Fruit fly (Drosophila melanogaster) whole organism, embryonic: Measurements from ENCODE around the gene Pdcd4.

Experiments used
- ATbp ChIP-seq: fragments of 200-800 bp; sonication (Bioruptor generic); optimal IDR thresholded peaks from 2 replicates; lab custom pipeline; 2017; ENCODE audit warnings: missing biosample characterization, mild to moderate bottlenecking, missing genetic modification characterization, missing genetic modification reagents
- Abd-B ChIP-seq: fragments of 200-800 bp; sonication (Bioruptor generic); optimal IDR thresholded peaks from 2 replicates; lab custom pipeline; 2018; ENCODE audit warnings: missing biosample characterization, mild to moderate bottlenecking, missing genetic modification characterization, moderate library complexity
- CG10274 ChIP-seq: fragments of 200-800 bp; sonication (Bioruptor generic); optimal IDR thresholded peaks from 3 replicates; lab custom pipeline; 2017; ENCODE audit warnings: missing biosample characterization, mild to moderate bottlenecking, missing genetic modification characterization
- CG10366 ChIP-seq: fragments of 200-800 bp; sonication (Bioruptor generic); IDR thresholded peaks from 2 replicates; pipeline ENCODE4 v1.3.6; 2022; ENCODE audit warnings: missing biosample characterization, missing genetic modification characterization
- CG10462 ChIP-seq: fragments of 200-800 bp; sonication (Bioruptor generic); optimal IDR thresholded peaks from 2 replicates; lab custom pipeline; 2016; ENCODE audit warnings: missing biosample characterization, missing genetic modification characterization
- CG12104 ChIP-seq: fragments of 200-800 bp; sonication (Bioruptor generic); optimal IDR thresholded peaks from 3 replicates; lab custom pipeline; 2016; ENCODE audit warnings: missing biosample characterization, missing genetic modification characterization
- CG14050 ChIP-seq: fragments of 200-800 bp; sonication (Bioruptor generic); IDR thresholded peaks from 3 replicates; pipeline ENCODE4 v1.3.6; 2022; ENCODE audit warnings: missing biosample characterization, missing genetic modification characterization
- CG14710 ChIP-seq: fragments of 200-800 bp; sonication (Bioruptor generic); optimal IDR thresholded peaks from 3 replicates; lab custom pipeline; 2019; ENCODE audit warnings: missing biosample characterization, mild to moderate bottlenecking, missing genetic modification characterization, moderate library complexity
- CG15479 ChIP-seq: fragments of 200-800 bp; sonication (Bioruptor generic); optimal IDR thresholded peaks from 3 replicates; lab custom pipeline; 2019; ENCODE audit warnings: missing biosample characterization, mild to moderate bottlenecking, missing genetic modification characterization, moderate library complexity
- CG16813 ChIP-seq: fragments of 200-800 bp; sonication (Bioruptor generic); IDR thresholded peaks from 3 replicates; pipeline ENCODE4 v1.3.6; 2022; ENCODE audit warnings: missing biosample characterization, missing genetic modification characterization; ENCODE audit not compliant: partially characterized antibody
- CG17385 ChIP-seq: fragments of 200-800 bp; sonication (Bioruptor generic); optimal IDR thresholded peaks from 3 replicates; lab custom pipeline; 2018; ENCODE audit warnings: missing biosample characterization, mild to moderate bottlenecking, missing genetic modification characterization
- CG17612 ChIP-seq: fragments of 200-800 bp; sonication (Bioruptor generic); IDR thresholded peaks from 2 replicates; pipeline ENCODE4 v1.3.6; 2022; ENCODE audit warnings: missing biosample characterization, missing genetic modification characterization
- CG18262 ChIP-seq: fragments of 200-800 bp; optimal IDR thresholded peaks from 3 replicates; lab custom pipeline; 2019; ENCODE audit warnings: missing biosample characterization, mild to moderate bottlenecking, missing genetic modification characterization, moderate library complexity
- CG1832 ChIP-seq: fragments of 200-800 bp; sonication (Bioruptor generic); optimal IDR thresholded peaks from 2 replicates; lab custom pipeline; 2017; ENCODE audit warnings: missing biosample characterization, mild to moderate bottlenecking, missing genetic modification characterization, inconsistent platforms
- CG18764 ChIP-seq: fragments of 200-800 bp; sonication (Bioruptor generic); optimal IDR thresholded peaks from 3 replicates; lab custom pipeline; 2016; ENCODE audit warnings: missing biosample characterization, missing genetic modification characterization
- CG32772 ChIP-seq: fragments of 200-800 bp; sonication (Bioruptor generic); IDR thresholded peaks from 2 replicates; pipeline ENCODE4 v1.3.6; 2022; ENCODE audit warnings: missing biosample characterization, missing genetic modification characterization
- CG33557 ChIP-seq: fragments of 200-800 bp; sonication (Bioruptor generic); optimal IDR thresholded peaks from 2 replicates; lab custom pipeline; 2019; ENCODE audit warnings: missing biosample characterization, mild to moderate bottlenecking, missing genetic modification characterization, moderate library complexity
- CG4360 ChIP-seq: fragments of 200-800 bp; sonication (Bioruptor generic); IDR thresholded peaks from 2 replicates; pipeline ENCODE4 v1.3.6; 2022; ENCODE audit warnings: missing biosample characterization, missing genetic modification characterization
- CG4404 ChIP-seq: fragments of 200-800 bp; sonication (Bioruptor generic); IDR thresholded peaks from 2 replicates; pipeline ENCODE4 v1.3.6; 2022; ENCODE audit warnings: missing biosample characterization, missing genetic modification characterization
- CG5245 ChIP-seq: fragments of 200-800 bp; sonication (Bioruptor generic); optimal IDR thresholded peaks from 3 replicates; lab custom pipeline; 2016; ENCODE audit warnings: missing biosample characterization, missing genetic modification characterization
- CG5953 ChIP-seq: fragments of 200-800 bp; sonication (Bioruptor generic); IDR thresholded peaks from 2 replicates; pipeline ENCODE4 v1.3.6; 2022; ENCODE audit warnings: missing biosample characterization, missing genetic modification characterization
- CG6683 ChIP-seq: fragments of 200-800 bp; sonication (Bioruptor generic); optimal IDR thresholded peaks from 2 replicates; lab custom pipeline; 2017; ENCODE audit warnings: missing biosample characterization, mild to moderate bottlenecking, missing genetic modification characterization, missing genetic modification reagents
- CG9437 ChIP-seq: fragments of 200-800 bp; sonication (Bioruptor generic); optimal IDR thresholded peaks from 2 replicates; lab custom pipeline; 2018; ENCODE audit warnings: missing biosample characterization, mild to moderate bottlenecking, missing genetic modification characterization
- CTCF ChIP-seq: fragments of 200-800 bp; sonication (Bioruptor generic); optimal IDR thresholded peaks from 2 replicates; lab custom pipeline; 2017; ENCODE audit warnings: missing biosample characterization, mild to moderate bottlenecking, missing genetic modification characterization, moderate library complexity
- Hr3 ChIP-seq: fragments of 200-800 bp; sonication (Bioruptor generic); optimal IDR thresholded peaks from 3 replicates; lab custom pipeline; 2016; ENCODE audit warnings: missing biosample characterization, missing genetic modification characterization
- Med ChIP-seq: fragments of 200-800 bp; sonication (Bioruptor generic); peaks from one replicate; lab custom pipeline; 2016; ENCODE audit warnings: missing biosample characterization, missing genetic modification characterization, mild to moderate bottlenecking, inconsistent platforms, moderate library complexity
- NC2α ChIP-seq: fragments of 200-800 bp; sonication (Bioruptor generic); optimal IDR thresholded peaks from 2 replicates; lab custom pipeline; 2016; ENCODE audit warnings: missing biosample characterization, missing genetic modification characterization
- Nf-YA ChIP-seq: fragments of 200-800 bp; sonication (Bioruptor generic); IDR thresholded peaks from 2 replicates; pipeline ENCODE4 v1.3.6; 2022; ENCODE audit warnings: missing biosample characterization, missing genetic modification characterization
- Poxn ChIP-seq: fragments of 200-800 bp; sonication (Bioruptor generic); IDR thresholded peaks from 2 replicates; pipeline ENCODE4 v1.3.6; 2022; ENCODE audit warnings: missing biosample characterization, missing genetic modification characterization
- Spps ChIP-seq: fragments of 200-800 bp; sonication (Bioruptor generic); optimal IDR thresholded peaks from 2 replicates; lab custom pipeline; 2018; ENCODE audit warnings: missing biosample characterization, mild to moderate bottlenecking, missing genetic modification characterization
- Usf ChIP-seq: fragments of 200-800 bp; sonication (Bioruptor generic); optimal IDR thresholded peaks from 2 replicates; lab custom pipeline; 2017; ENCODE audit warnings: missing genotype, missing biosample characterization, missing genetic modification characterization
- ash1 ChIP-seq: fragments of 200-800 bp; sonication (Bioruptor generic); optimal IDR thresholded peaks from 2 replicates; lab custom pipeline; 2018; ENCODE audit warnings: missing biosample characterization, mild to moderate bottlenecking, missing genetic modification characterization
- ato ChIP-seq: fragments of 200-800 bp; sonication (Bioruptor generic); IDR thresholded peaks from 2 replicates; pipeline ENCODE4 v1.3.6; 2022; ENCODE audit warnings: missing biosample characterization, missing genetic modification characterization; ENCODE audit not compliant: partially characterized antibody
- az2 ChIP-seq: fragments of 200-800 bp; sonication (Bioruptor generic); optimal IDR thresholded peaks from 3 replicates; lab custom pipeline; 2016; ENCODE audit warnings: missing biosample characterization, missing genetic modification characterization
- chif ChIP-seq, 2 experiments: fragments of 200-800 bp; sonication (Bioruptor generic); optimal IDR thresholded peaks; 3 replicates each; lab custom pipeline; 2016; ENCODE audit warnings: missing biosample characterization in 2 of 2, missing genetic modification characterization in 2 of 2
- chinmo ChIP-seq: fragments of 200-800 bp; sonication (Bioruptor generic); IDR thresholded peaks from 4 replicates; pipeline ENCODE4 v1.3.6; 2022; ENCODE audit warnings: missing biosample characterization, missing genetic modification characterization; ENCODE audit not compliant: partially characterized antibody
- dimm ChIP-seq: fragments of 200-800 bp; sonication (Bioruptor generic); IDR thresholded peaks from 2 replicates; pipeline ENCODE4 v1.3.6; 2022; ENCODE audit warnings: missing biosample characterization, missing genetic modification characterization
- disco-r ChIP-seq: fragments of 200-800 bp; sonication (Bioruptor generic); optimal IDR thresholded peaks from 2 replicates; lab custom pipeline; 2016; ENCODE audit warnings: missing biosample characterization, missing genetic modification characterization
- exex ChIP-seq: fragments of 200-800 bp; sonication (Bioruptor generic); optimal IDR thresholded peaks from 4 replicates; lab custom pipeline; 2018; ENCODE audit warnings: missing biosample characterization, mild to moderate bottlenecking, missing genetic modification characterization, moderate library complexity
- fd102C ChIP-seq: fragments of 200-800 bp; sonication (Bioruptor generic); optimal IDR thresholded peaks from 2 replicates; lab custom pipeline; 2018; ENCODE audit warnings: missing biosample characterization, mild to moderate bottlenecking, missing genetic modification characterization, moderate library complexity
- fd3F ChIP-seq: fragments of 200-800 bp; sonication (Bioruptor generic); optimal IDR thresholded peaks from 2 replicates; lab custom pipeline; 2018; ENCODE audit warnings: missing biosample characterization, mild to moderate bottlenecking, missing genetic modification characterization, moderate library complexity
- gem ChIP-seq: fragments of 200-800 bp; sonication (Bioruptor generic); optimal IDR thresholded peaks from 2 replicates; lab custom pipeline; 2019; ENCODE audit warnings: missing biosample characterization, mild to moderate bottlenecking, missing genetic modification characterization, moderate library complexity
- hb ChIP-seq: fragments of 200-800 bp; sonication (Bioruptor generic); IDR thresholded peaks from 3 replicates; pipeline ENCODE4 v1.3.6; 2022; ENCODE audit warnings: missing biosample characterization, missing genetic modification characterization; ENCODE audit not compliant: partially characterized antibody
- mirr ChIP-seq: fragments of 200-800 bp; sonication (Bioruptor generic); optimal IDR thresholded peaks from 3 replicates; lab custom pipeline; 2018; ENCODE audit warnings: missing biosample characterization, mild to moderate bottlenecking, missing genetic modification characterization
- nerfin-2 ChIP-seq: fragments of 200-800 bp; sonication (Bioruptor generic); IDR thresholded peaks from 2 replicates; pipeline ENCODE4 v1.3.6; 2022; ENCODE audit warnings: missing biosample characterization, missing genetic modification characterization; ENCODE audit not compliant: partially characterized antibody
- salm ChIP-seq: fragments of 200-800 bp; sonication (Bioruptor generic); optimal IDR thresholded peaks from 2 replicates; lab custom pipeline; 2018; ENCODE audit warnings: missing biosample characterization, mild to moderate bottlenecking, missing genetic modification characterization
- stwl ChIP-seq: fragments of 200-800 bp; sonication (Bioruptor generic); optimal IDR thresholded peaks from 3 replicates; lab custom pipeline; 2018; ENCODE audit warnings: missing biosample characterization, mild to moderate bottlenecking, missing genetic modification characterization, moderate library complexity
- toy ChIP-seq: fragments of 200-800 bp; sonication (Bioruptor generic); IDR thresholded peaks from 2 replicates; pipeline ENCODE4 v1.3.6; 2022; ENCODE audit warnings: missing biosample characterization, missing genetic modification characterization
- unpg ChIP-seq: fragments of 200-800 bp; sonication (Bioruptor generic); optimal IDR thresholded peaks from 3 replicates; lab custom pipeline; 2018; ENCODE audit warnings: missing biosample characterization, mild to moderate bottlenecking, missing genetic modification characterization, moderate library complexity
- wdn ChIP-seq: fragments of 200-800 bp; sonication (Bioruptor generic); IDR thresholded peaks from 2 replicates; pipeline ENCODE4 v1.3.6; 2022; ENCODE audit warnings: missing biosample characterization, missing genetic modification characterization

Gene Pdcd4

dm6 chrX:13739411-13739888 is 15.8 kb downstream of the Pdcd4 start, which contains the start of gene CG11151 (continued):
- TF ChIP-seq CG1832 (peak; percentile 96), CG6683 (peak; percentile 92), fd102C (GFP tag; lab: Kevin White, UChicago) (peak; percentile 87), disco-r (GFP tag; lab: Kevin White, UChicago) (peak; percentile 96), CG14050 (peak; percentile 94), Med (GFP tag; lab: Kevin White, UChicago) (peak; percentile 100), toy (GFP tag; lab: Robert Waterston, UW) (peak; percentile 87), CG10462 (GFP tag; lab: Kevin White, UChicago) (peak; percentile 92), ato (no peak), ash1 (GFP tag; lab: Kevin White, UChicago) (peak; percentile 82), az2 (peak; percentile 97), Abd-B (GFP tag; lab: Kevin White, UChicago) (peak; percentile 95), CG10366 (GFP tag; lab: Robert Waterston, UW) (peak; percentile 95), CG10274 (GFP tag; lab: Kevin White, UChicago) (peak; percentile 86), dimm (GFP tag; lab: Robert Waterston, UW) (no peak; the same call in 1 of the 2 replicates), CG15479 (GFP tag; lab: Kevin White, UChicago) (peak; percentile 84), mirr (GFP tag; lab: Kevin White, UChicago) (peak; percentile 95), CG9437 (peak; percentile 91), CTCF (peak; percentile 70), exex (tag; lab: Kevin White, UChicago) (peak; percentile 86), CG4404 (peak; percentile 91), chinmo (GFP tag; lab: Robert Waterston, UW) (0 out of 4 replicates have a peak, but pooled peaks have one; percentile 79), NC2α (peak; percentile 96), CG33557 (GFP tag; lab: Kevin White, UChicago) (peak; percentile 95), Poxn (peak; percentile 86), chif (GFP tag; optimal IDR thresholded peaks at IDR 0.05; lab: Kevin White, UChicago) (peak; percentile 96 to 98), CG18262 (tag; lab: Kevin White, UChicago) (peak; percentile 97), unpg (GFP tag; lab: Kevin White, UChicago) (peak; percentile 99), wdn (GFP tag; lab: Robert Waterston, UW) (peak; percentile 94), Hr3 (GFP tag; lab: Kevin White, UChicago) (peak; percentile 94), CG5953 (peak; percentile 93), hb (GFP tag; lab: Robert Waterston, UW) (peak; percentile 76; the same call in 1 of the 3 replicates), stwl (tag; lab: Kevin White, UChicago) (peak; percentile 64), CG16813 (GFP tag; lab: Robert Waterston, UW) (peak; percentile 61; the same call in 2 of the 3 replicates), CG17612 (GFP tag; lab: Robert Waterston, UW) (peak; percentile 90), Usf (GFP tag; lab: Kevin White, UChicago) (peak; percentile 92), Nf-YA (peak; percentile 91), Spps (tag; lab: Kevin White, UChicago) (peak; percentile 93), CG5245 (GFP tag; lab: Kevin White, UChicago) (peak; percentile 95), CG18764 (peak; percentile 94), fd3F (GFP tag; lab: Kevin White, UChicago) (peak; percentile 95), CG4360 (GFP tag; lab: Robert Waterston, UW) (no peak), ATbp (GFP tag; lab: Kevin White, UChicago) (peak; percentile 96), salm (tag; lab: Kevin White, UChicago) (peak; percentile 96), nerfin-2 (GFP tag; lab: Robert Waterston, UW) (peak; percentile 81), CG14710 (peak; percentile 93), CG32772 (GFP tag; lab: Robert Waterston, UW) (peak; percentile 94), gem (tag; lab: Kevin White, UChicago) (peak; percentile 99), CG12104 (GFP tag; lab: Kevin White, UChicago) (peak; percentile 93), CG17385 (GFP tag; lab: Kevin White, UChicago) (peak; percentile 95)
